Worm (Caenorhabditis elegans) whole organism, L1 larva: ENCODE results near the gene srz-11.

Experiments
- C04F5.9 ChIP-seq: sonication (generic microtip); optimal IDR thresholded peaks from 2 replicates; lab custom pipeline; 2016; ENCODE audit warnings: missing genetic modification characterization, missing compliant biosample characterization
- C16A3.4 ChIP-seq: fragments of 150-350 bp; optimal IDR thresholded peaks from 2 replicates; lab custom pipeline; 2014; ENCODE audit warnings: missing biosample characterization, missing genetic modification characterization
- F16B12.6 ChIP-seq: fragments of 150-350 bp; optimal IDR thresholded peaks from 2 replicates; lab custom pipeline; 2014; ENCODE audit warnings: missing biosample characterization, missing genetic modification characterization
- Y116A8C.19 ChIP-seq: sonication (generic microtip); optimal IDR thresholded peaks from 2 replicates; lab custom pipeline; 2016; ENCODE audit warnings: missing compliant biosample characterization, missing genetic modification characterization, borderline replicate concordance
- aha-1 ChIP-seq: fragments of 150-350 bp; optimal IDR thresholded peaks from 2 replicates; lab custom pipeline; 2014; ENCODE audit warnings: missing biosample characterization, missing genetic modification characterization
- aly-2 ChIP-seq: fragments of 150-350 bp; optimal IDR thresholded peaks from 2 replicates; lab custom pipeline; 2014; ENCODE audit warnings: missing biosample characterization, missing genetic modification characterization
- ama-1 ChIP-seq: fragments of 150-350 bp; optimal IDR thresholded peaks from 2 replicates; lab custom pipeline; 2014
- ceh-63 ChIP-seq: fragments of 200-800 bp; sonication (Bioruptor generic); optimal IDR thresholded peaks from 2 replicates; lab custom pipeline; 2018; ENCODE audit warnings: mild to moderate bottlenecking, missing genetic modification characterization, missing compliant biosample characterization
- ceh-8 ChIP-seq: fragments of 200-800 bp; sonication (Bioruptor generic); optimal IDR thresholded peaks from 2 replicates; lab custom pipeline; 2018; ENCODE audit warnings: mild to moderate bottlenecking, missing genetic modification characterization, moderate library complexity, missing compliant biosample characterization
- ceh-82 ChIP-seq, 3 experiments: fragments of 150-350 bp in 1 of 3; sonication (generic microtip) in 2 of 3; optimal IDR thresholded peaks; 2 replicates each; lab custom pipeline; 2014 to 2017; ENCODE audit warnings: missing biosample characterization in 3 of 3, missing genetic modification characterization in 3 of 3
- ceh-88 ChIP-seq: fragments of 200-800 bp; sonication (Bioruptor generic); IDR thresholded peaks from 2 replicates; pipeline ENCODE4 v1.3.6; 2022; ENCODE audit warnings: missing genetic modification characterization, missing compliant biosample characterization
- ceh-90 ChIP-seq: sonication (generic microtip); optimal IDR thresholded peaks from 2 replicates; lab custom pipeline; 2016; ENCODE audit warnings: missing genetic modification characterization, missing compliant biosample characterization
- ces-1 ChIP-seq: fragments of 150-350 bp; optimal IDR thresholded peaks from 2 replicates; lab custom pipeline; 2014; ENCODE audit warnings: missing biosample characterization, missing genetic modification reagents, missing genetic modification characterization
- dpl-1 ChIP-seq, 3 experiments: fragments of 150-350 bp in 2 of 3; sonication (generic microtip) in 1 of 3; optimal IDR thresholded peaks; 2 replicates each; lab custom pipeline; 2014 to 2017; ENCODE audit warnings: missing biosample characterization in 3 of 3, missing genetic modification characterization in 3 of 3, missing genetic modification reagents in 3 of 3
- dsc-1 ChIP-seq: sonication (generic microtip); optimal IDR thresholded peaks from 2 replicates; lab custom pipeline; 2016; ENCODE audit warnings: mild to moderate bottlenecking, missing genetic modification characterization, missing compliant biosample characterization
- efl-3 ChIP-seq: fragments of 200-800 bp; sonication (Bioruptor generic); optimal IDR thresholded peaks from 2 replicates; lab custom pipeline; 2018; ENCODE audit warnings: mild to moderate bottlenecking, missing genetic modification characterization, missing compliant biosample characterization
- egl-13 ChIP-seq: sonication (generic microtip); optimal IDR thresholded peaks from 2 replicates; lab custom pipeline; 2016; ENCODE audit warnings: missing genotype, missing genetic modification reagents, missing genetic modification characterization, missing compliant biosample characterization
- elt-2 ChIP-seq: sonication (generic microtip); optimal IDR thresholded peaks from 2 replicates; lab custom pipeline; 2016; ENCODE audit warnings: missing genetic modification characterization, mild to moderate bottlenecking, inconsistent platforms, missing compliant biosample characterization, missing genetic modification reagents
- elt-3 ChIP-seq, 6 experiments: fragments of 150-350 bp in 1 of 6; sonication (generic microtip); optimal IDR thresholded peaks; 2 replicates each; lab custom pipeline; 2017 to 2018; ENCODE audit warnings: missing biosample characterization in 6 of 6, missing genetic modification characterization in 6 of 6, inconsistent platforms in 1 of 6
- fkh-4 ChIP-seq: sonication (generic microtip); optimal IDR thresholded peaks from 2 replicates; lab custom pipeline; 2016; ENCODE audit warnings: missing compliant biosample characterization, missing genetic modification characterization, borderline replicate concordance
- fos-1 ChIP-seq: fragments of 150-350 bp; optimal IDR thresholded peaks from 2 replicates; lab custom pipeline; 2014; ENCODE audit warnings: missing biosample characterization, missing genetic modification characterization
- grh-1 ChIP-seq: fragments of 200-800 bp; sonication (Bioruptor generic); IDR thresholded peaks from 2 replicates; pipeline ENCODE4 v1.3.6; 2022; ENCODE audit warnings: missing genetic modification reagents, missing genetic modification characterization, missing compliant biosample characterization
- hlh-17 ChIP-seq: fragments of 200-800 bp; sonication (Bioruptor generic); optimal IDR thresholded peaks from 2 replicates; lab custom pipeline; 2018; ENCODE audit warnings: missing genetic modification characterization, mild to moderate bottlenecking, missing compliant biosample characterization, moderate library complexity, borderline replicate concordance
- irx-1 ChIP-seq: sonication (generic microtip); optimal IDR thresholded peaks from 2 replicates; lab custom pipeline; 2016; ENCODE audit warnings: missing genetic modification characterization, missing compliant biosample characterization
- isw-1 ChIP-seq: fragments of 200-800 bp; sonication (Bioruptor generic); IDR thresholded peaks from 2 replicates; pipeline ENCODE4 v1.3.6; 2022; ENCODE audit warnings: missing genetic modification characterization, missing compliant biosample characterization
- jun-1 ChIP-seq: fragments of 150-350 bp; optimal IDR thresholded peaks from 2 replicates; lab custom pipeline; 2014; ENCODE audit warnings: missing biosample characterization, missing genetic modification reagents, missing genetic modification characterization
- lin-13 ChIP-seq: fragments of 150-350 bp; optimal IDR thresholded peaks from 2 replicates; lab custom pipeline; 2014; ENCODE audit warnings: missing biosample characterization, missing genetic modification reagents, missing genetic modification characterization
- lin-14 ChIP-seq: fragments of 200-800 bp; sonication (Bioruptor generic); optimal IDR thresholded peaks from 2 replicates; lab custom pipeline; 2018; ENCODE audit warnings: mild to moderate bottlenecking, missing genetic modification characterization, moderate library complexity, missing compliant biosample characterization
- lin-15B ChIP-seq: fragments of 150-350 bp; sonication (generic microtip); optimal IDR thresholded peaks from 3 replicates; lab custom pipeline; 2014; ENCODE audit warnings: missing biosample characterization, missing genetic modification characterization
- lin-35 ChIP-seq, 2 experiments: fragments of 150-350 bp; optimal IDR thresholded peaks; 2 replicates each; lab custom pipeline; 2014; ENCODE audit warnings: missing biosample characterization in 2 of 2, missing genetic modification characterization in 2 of 2, missing genetic modification reagents in 2 of 2
- mab-9 ChIP-seq: fragments of 200-800 bp; sonication (Bioruptor generic); IDR thresholded peaks from 2 replicates; pipeline ENCODE4 v1.3.6; 2022; ENCODE audit warnings: missing genetic modification reagents, missing genetic modification characterization, missing compliant biosample characterization
- mdl-1 ChIP-seq, 2 experiments: fragments of 150-350 bp; optimal IDR thresholded peaks; 2 replicates each; lab custom pipeline; 2014 to 2017; ENCODE audit warnings: missing biosample characterization in 2 of 2, missing genetic modification characterization in 2 of 2, inconsistent platforms in 1 of 2
- mep-1 ChIP-seq: fragments of 150-350 bp; optimal IDR thresholded peaks from 2 replicates; lab custom pipeline; 2014; ENCODE audit warnings: missing biosample characterization, missing genetic modification characterization
- nhr-12 ChIP-seq: sonication (generic microtip); optimal IDR thresholded peaks from 2 replicates; lab custom pipeline; 2017; ENCODE audit warnings: missing biosample characterization, missing genetic modification characterization
- nhr-19 ChIP-seq: fragments of 200-800 bp; sonication (Bioruptor generic); conservative IDR thresholded peaks from 2 replicates; pipeline ENCODE4 v1.3.6; 2022; ENCODE audit warnings: missing genetic modification characterization, missing compliant biosample characterization
- nhr-20 ChIP-seq: sonication (generic microtip); optimal IDR thresholded peaks from 2 replicates; lab custom pipeline; 2016; ENCODE audit warnings: mild to moderate bottlenecking, missing genetic modification characterization, missing compliant biosample characterization
- nhr-28 ChIP-seq: fragments of 150-350 bp; optimal IDR thresholded peaks from 2 replicates; lab custom pipeline; 2014; ENCODE audit warnings: missing biosample characterization, missing genetic modification characterization
- nhr-71 ChIP-seq: sonication (generic microtip); optimal IDR thresholded peaks from 2 replicates; lab custom pipeline; 2016; ENCODE audit warnings: mild to moderate bottlenecking, missing genetic modification characterization, moderate library complexity, missing compliant biosample characterization
- nhr-84 ChIP-seq: sonication (generic microtip); optimal IDR thresholded peaks from 2 replicates; lab custom pipeline; 2017; ENCODE audit warnings: missing biosample characterization, missing genetic modification characterization
- nhr-90 ChIP-seq: sonication (generic microtip); optimal IDR thresholded peaks from 2 replicates; lab custom pipeline; 2016; ENCODE audit warnings: mild to moderate bottlenecking, missing genetic modification characterization, missing compliant biosample characterization; ENCODE audit not compliant: poor library complexity
- pax-3 ChIP-seq: fragments of 200-800 bp; sonication (Bioruptor generic); optimal IDR thresholded peaks from 2 replicates; lab custom pipeline; 2018; ENCODE audit warnings: mild to moderate bottlenecking, missing genetic modification characterization, moderate library complexity, missing compliant biosample characterization
- pqm-1 ChIP-seq: sonication (generic microtip); optimal IDR thresholded peaks from 3 replicates; lab custom pipeline; 2017; ENCODE audit warnings: missing biosample characterization, missing genetic modification characterization
- rnt-1 ChIP-seq: sonication (generic microtip); optimal IDR thresholded peaks from 2 replicates; lab custom pipeline; 2016; ENCODE audit warnings: mild to moderate bottlenecking, missing genetic modification characterization, moderate library complexity, missing compliant biosample characterization
- skn-1 ChIP-seq: fragments of 150-350 bp; optimal IDR thresholded peaks from 2 replicates; lab custom pipeline; 2014; ENCODE audit warnings: missing biosample characterization, missing genetic modification characterization
- snu-23 ChIP-seq: sonication (generic microtip); optimal IDR thresholded peaks from 2 replicates; lab custom pipeline; 2016; ENCODE audit warnings: missing genetic modification characterization, missing compliant biosample characterization
- sup-37 ChIP-seq: fragments of 200-800 bp; sonication (Bioruptor generic); optimal IDR thresholded peaks from 2 replicates; lab custom pipeline; 2018; ENCODE audit warnings: mild to moderate bottlenecking, missing genetic modification characterization, missing compliant biosample characterization
- tbx-2 ChIP-seq: sonication (generic microtip); optimal IDR thresholded peaks from 2 replicates; lab custom pipeline; 2016; ENCODE audit warnings: missing genetic modification characterization, missing compliant biosample characterization
- tlp-1 ChIP-seq: fragments of 150-350 bp; optimal IDR thresholded peaks from 2 replicates; lab custom pipeline; 2014; ENCODE audit warnings: missing biosample characterization, missing genetic modification characterization
- zag-1 ChIP-seq: fragments of 150-350 bp; optimal IDR thresholded peaks from 2 replicates; lab custom pipeline; 2014; ENCODE audit warnings: missing biosample characterization, missing genetic modification characterization
- ztf-4 ChIP-seq: fragments of 150-350 bp; optimal IDR thresholded peaks from 2 replicates; lab custom pipeline; 2014; ENCODE audit warnings: missing biosample characterization, missing genetic modification characterization

Gene srz-11

DNA sequence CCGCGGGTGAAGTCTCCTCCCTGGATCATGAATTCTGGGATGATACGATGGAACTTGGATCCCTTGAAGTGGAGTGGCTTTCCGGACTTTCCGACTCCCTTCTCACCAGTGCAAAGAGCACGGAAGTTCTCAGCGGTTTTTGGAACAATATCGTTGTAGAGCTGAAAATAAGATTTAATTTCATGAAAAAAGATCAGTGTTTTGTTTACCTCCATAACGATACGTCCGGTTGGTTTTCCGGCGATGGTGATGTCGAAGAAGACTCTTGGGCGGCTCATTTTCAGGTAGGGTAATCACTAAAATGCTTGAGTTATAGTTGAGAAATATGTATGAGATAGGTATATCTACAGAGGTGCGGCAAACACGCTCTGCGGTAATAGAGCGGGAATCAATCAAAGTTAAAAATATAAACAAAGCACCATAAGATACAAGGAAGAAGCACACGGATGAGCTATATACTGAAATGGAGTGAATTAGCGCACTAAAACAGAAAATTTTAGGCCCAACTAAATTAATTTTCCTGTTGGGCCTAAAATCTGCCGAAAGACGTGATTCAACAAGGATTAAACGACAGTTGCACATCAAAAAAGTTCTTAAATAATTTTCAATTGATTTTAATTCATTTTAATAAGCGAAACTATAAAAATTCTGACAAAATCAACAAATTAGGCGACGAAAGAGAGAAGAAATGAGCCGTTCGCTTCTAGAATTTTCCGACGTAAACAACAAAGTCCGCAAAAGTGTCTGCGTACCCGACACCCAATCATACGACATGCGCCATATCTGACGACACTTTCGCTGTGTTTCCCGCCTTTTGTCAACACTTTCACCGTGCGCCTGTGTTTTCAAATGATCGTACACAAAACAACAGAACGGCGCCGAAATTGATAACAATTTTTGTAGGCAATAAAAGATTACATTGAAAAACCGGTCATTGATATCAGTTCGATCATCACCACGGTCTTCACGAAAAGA lies 24.5 kb downstream of the srz-11 start, which contains the start of the genes cyn-7 and bath-36 (continued):
- TF ChIP-seq lin-35 (GFP tag; optimal IDR thresholded peaks at IDR 0.05; lab: Kevin White, UChicago): peak; percentile 83 to 84
- TF ChIP-seq pqm-1 (tag; lab: Kevin White, UChicago): no peak
- TF ChIP-seq C04F5.9: peak; percentile 21
- TF ChIP-seq elt-3 (tag; optimal IDR thresholded peaks at IDR 0.05; lab: Kevin White, UChicago): peak in 2 of 6 experiments; percentile 81 to 92
- TF ChIP-seq irx-1 (tag; lab: Kevin White, UChicago): peak; percentile 69
- TF ChIP-seq jun-1 (tag; lab: Kevin White, UChicago): peak; percentile 75
- peak; percentile 7 for TF ChIP-seq lin-13 (GFP tag; lab: Kevin White, UChicago)
- TF ChIP-seq nhr-12 (tag; lab: Kevin White, UChicago): no peak
- peak; percentile 92 for TF ChIP-seq F16B12.6 (tag; lab: Kevin White, UChicago)
- peak; percentile 67 for TF ChIP-seq isw-1 (GFP tag; lab: Robert Waterston, UW)
- TF ChIP-seq lin-14: peak; percentile 93
- no peak for TF ChIP-seq fkh-4 (tag; lab: Kevin White, UChicago)
- TF ChIP-seq nhr-84 (tag; lab: Kevin White, UChicago): no peak
- TF ChIP-seq hlh-17 (GFP tag; lab: Kevin White, UChicago): no peak
- no peak for TF ChIP-seq ceh-8 (GFP tag; lab: Kevin White, UChicago)
- no peak for TF ChIP-seq ceh-63 (GFP tag; lab: Kevin White, UChicago)
- TF ChIP-seq aly-2 (tag; lab: Kevin White, UChicago): no peak
- TF ChIP-seq sup-37 (GFP tag; lab: Kevin White, UChicago): no peak
- TF ChIP-seq dpl-1 (GFP tag; optimal IDR thresholded peaks at IDR 0.05; lab: Kevin White, UChicago): peak; percentile 74 to 83 (median 82)
- peak; percentile 40 for TF ChIP-seq fos-1
- TF ChIP-seq zag-1 (tag; lab: Kevin White, UChicago): no peak
- TF ChIP-seq ceh-90 (tag; lab: Kevin White, UChicago): no peak
- peak; percentile 92 for TF ChIP-seq nhr-20
- peak; percentile 94 for TF ChIP-seq snu-23
- TF ChIP-seq tlp-1 (tag; lab: Kevin White, UChicago): no peak
- peak in 1 of 2 experiments; percentile 71 for TF ChIP-seq mdl-1 (tag; optimal IDR thresholded peaks at IDR 0.05; lab: Kevin White, UChicago)
- TF ChIP-seq egl-13 (tag; lab: Kevin White, UChicago): peak; percentile 75
- TF ChIP-seq skn-1 (tag; lab: Kevin White, UChicago): peak; percentile 55
- TF ChIP-seq ceh-88 (GFP tag; lab: Robert Waterston, UW): peak; percentile 20; the same call in 1 of the 2 replicates
- TF ChIP-seq rnt-1: peak; percentile 70
- TF ChIP-seq ceh-82 (tag; optimal IDR thresholded peaks at IDR 0.05; lab: Kevin White, UChicago): peak; percentile 58 to 76 (median 71)
- TF ChIP-seq ces-1: no peak
- TF ChIP-seq efl-3 (GFP tag; lab: Kevin White, UChicago): no peak
- TF ChIP-seq Y116A8C.19: no peak
- no peak for TF ChIP-seq aha-1 (tag; lab: Kevin White, UChicago)
- peak; percentile 71 for TF ChIP-seq pax-3 (tag; lab: Kevin White, UChicago)
- peak; percentile 83 for TF ChIP-seq tbx-2 (tag; lab: Kevin White, UChicago)
- no peak for TF ChIP-seq ama-1
- peak; percentile 30 for TF ChIP-seq ztf-4
- peak; percentile 85 for TF ChIP-seq mep-1
- peak; percentile 87 for TF ChIP-seq nhr-90
- TF ChIP-seq elt-2 (tag; lab: Kevin White, UChicago): peak; percentile 74
- no peak for TF ChIP-seq nhr-28
- peak; percentile 58 for TF ChIP-seq lin-15B (tag; lab: Kevin White, UChicago)
- peak; percentile 77 for TF ChIP-seq dsc-1 (tag; lab: Kevin White, UChicago)
- TF ChIP-seq grh-1 (GFP tag; lab: Robert Waterston, UW): peak; percentile 69
- TF ChIP-seq nhr-19 (GFP tag; lab: Robert Waterston, UW): peak; percentile 87
- TF ChIP-seq nhr-71: peak; percentile 92
- TF ChIP-seq C16A3.4: peak; percentile 37
- TF ChIP-seq mab-9 (GFP tag; lab: Robert Waterston, UW): no peak
